Fruit fly (Drosophila melanogaster) whole organism, pupa: ENCODE data around the gene CG11714.

Experiments used
- CG10348 ChIP-seq: fragments of 200-800 bp; sonication (Bioruptor generic); IDR thresholded peaks from 2 replicates; pipeline ENCODE4 v1.3.6; 2022; ENCODE audit warnings: missing biosample characterization, missing genetic modification characterization
- CG12605 ChIP-seq: fragments of 200-800 bp; sonication (Bioruptor generic); IDR thresholded peaks from 2 replicates; pipeline ENCODE4 v1.3.6; 2022; ENCODE audit warnings: missing biosample characterization, missing genetic modification characterization
- CG13204 ChIP-seq: fragments of 200-800 bp; sonication (Bioruptor generic); optimal IDR thresholded peaks from 2 replicates; lab custom pipeline; 2018; ENCODE audit warnings: missing biosample characterization, mild to moderate bottlenecking, missing genetic modification characterization, moderate library complexity
- CG14655 ChIP-seq: fragments of 200-800 bp; sonication (Bioruptor generic); optimal IDR thresholded peaks from 3 replicates; lab custom pipeline; 2017; ENCODE audit warnings: mild to moderate bottlenecking, missing biosample characterization, missing genetic modification reagents, missing genetic modification characterization
- CG15710 ChIP-seq: fragments of 200-800 bp; sonication (Bioruptor generic); optimal IDR thresholded peaks from 2 replicates; lab custom pipeline; 2018; ENCODE audit warnings: missing biosample characterization, mild to moderate bottlenecking, missing genetic modification characterization, moderate library complexity
- CG17806 ChIP-seq: fragments of 200-800 bp; sonication (Bioruptor generic); optimal IDR thresholded peaks from 2 replicates; lab custom pipeline; 2018; ENCODE audit warnings: missing biosample characterization, mild to moderate bottlenecking, missing genetic modification characterization, moderate library complexity
- CG32121 ChIP-seq: fragments of 200-800 bp; sonication (Bioruptor generic); IDR thresholded peaks from 2 replicates; pipeline ENCODE4 v1.3.6; 2022; ENCODE audit warnings: missing biosample characterization, missing genetic modification characterization
- CG34367 ChIP-seq: fragments of 200-800 bp; sonication (Bioruptor generic); optimal IDR thresholded peaks from 2 replicates; lab custom pipeline; 2018; ENCODE audit warnings: missing biosample characterization, mild to moderate bottlenecking, missing genetic modification characterization
- CG4496 ChIP-seq: fragments of 200-800 bp; sonication (Bioruptor generic); IDR thresholded peaks from 3 replicates; pipeline ENCODE4 v1.3.6; 2022; ENCODE audit warnings: missing biosample characterization, missing genetic modification characterization
- CG8159 ChIP-seq: fragments of 200-800 bp; sonication (Bioruptor generic); optimal IDR thresholded peaks from 3 replicates; lab custom pipeline; 2018; ENCODE audit warnings: missing biosample characterization, mild to moderate bottlenecking, missing genetic modification characterization, moderate library complexity
- CG8301 ChIP-seq: fragments of 200-800 bp; sonication (Bioruptor generic); optimal IDR thresholded peaks from 2 replicates; lab custom pipeline; 2018; ENCODE audit warnings: missing biosample characterization, mild to moderate bottlenecking, missing genetic modification characterization
- CG9948 ChIP-seq: fragments of 200-800 bp; sonication (Bioruptor generic); optimal IDR thresholded peaks from 2 replicates; lab custom pipeline; 2018; ENCODE audit warnings: missing biosample characterization, mild to moderate bottlenecking, missing genetic modification characterization, moderate library complexity
- D1 ChIP-seq: fragments of 200-800 bp; sonication (Bioruptor generic); optimal IDR thresholded peaks from 2 replicates; lab custom pipeline; 2018; ENCODE audit warnings: missing biosample characterization, mild to moderate bottlenecking, missing genetic modification characterization, moderate library complexity
- EcR ChIP-seq: fragments of 200-800 bp; sonication (Bioruptor generic); optimal IDR thresholded peaks from 3 replicates; lab custom pipeline; 2019; ENCODE audit warnings: missing biosample characterization, missing genetic modification characterization, mild to moderate bottlenecking, moderate library complexity, missing genetic modification reagents
- Ets98B ChIP-seq: fragments of 200-800 bp; sonication (Bioruptor generic); IDR thresholded peaks from 2 replicates; pipeline ENCODE4 v1.3.6; 2022; ENCODE audit warnings: missing biosample characterization, missing genetic modification characterization
- Pif1A ChIP-seq: fragments of 200-800 bp; sonication (Bioruptor generic); optimal IDR thresholded peaks from 3 replicates; lab custom pipeline; 2016; ENCODE audit warnings: missing biosample characterization, missing genetic modification characterization
- Pif1B ChIP-seq: fragments of 200-800 bp; sonication (Bioruptor generic); optimal IDR thresholded peaks from 3 replicates; lab custom pipeline; 2016; ENCODE audit warnings: missing biosample characterization, missing genetic modification characterization
- Snoo ChIP-seq: fragments of 200-800 bp; sonication (Bioruptor generic); optimal IDR thresholded peaks from 3 replicates; lab custom pipeline; 2017; ENCODE audit warnings: missing biosample characterization, mild to moderate bottlenecking, missing genetic modification characterization, inconsistent platforms
- fd96Ca ChIP-seq: fragments of 200-800 bp; sonication (Bioruptor generic); IDR thresholded peaks from 3 replicates; pipeline ENCODE4 v1.3.6; 2022; ENCODE audit warnings: missing biosample characterization, missing genetic modification characterization
- gl ChIP-seq: fragments of 200-800 bp; sonication (Bioruptor generic); optimal IDR thresholded peaks from 2 replicates; lab custom pipeline; 2018; ENCODE audit warnings: missing biosample characterization, mild to moderate bottlenecking, missing genetic modification characterization
- rn ChIP-seq: fragments of 200-800 bp; sonication (Bioruptor generic); IDR thresholded peaks from 2 replicates; pipeline ENCODE4 v1.3.6; 2022; ENCODE audit warnings: missing biosample characterization, missing genetic modification characterization

CG11714 gene

dm6 chr3L:11551949-11552348 lies 29.4 kb upstream of the CG11714 start:
- TF ChIP-seq CG9948 (tag; lab: Kevin White, UChicago) (peak; percentile 54), EcR (no peak), fd96Ca (GFP tag; lab: Robert Waterston, UW) (peak; percentile 11; the same call in 1 of the 3 replicates), CG32121 (GFP tag; lab: Robert Waterston, UW) (peak; percentile 60), CG34367 (tag; lab: Kevin White, UChicago) (peak; percentile 19), gl (tag; lab: Kevin White, UChicago) (no peak), Pif1A (GFP tag; lab: Kevin White, UChicago) (peak; percentile 55), Snoo (peak; percentile 24), CG10348 (GFP tag; lab: Robert Waterston, UW) (no peak), Ets98B (GFP tag; lab: Robert Waterston, UW) (peak; percentile 52), CG12605 (no peak; the same call in 1 of the 2 replicates), Pif1B (peak; percentile 29), CG14655 (GFP tag; lab: Kevin White, UChicago) (peak; percentile 76), CG8159 (tag; lab: Kevin White, UChicago) (peak; percentile 75), CG17806 (peak; percentile 55), rn (GFP tag; lab: Robert Waterston, UW) (peak; percentile 52; the same call in 1 of the 2 replicates), CG4496 (peak; percentile 65; the same call in 1 of the 3 replicates), CG8301 (tag; lab: Kevin White, UChicago) (peak; percentile 58), D1 (tag; lab: Kevin White, UChicago) (no peak), CG13204 (GFP tag; lab: Kevin White, UChicago) (no peak), CG15710 (tag; lab: Kevin White, UChicago) (peak; percentile 66)

- no peak for TF ChIP-seq CG10348 (GFP tag; lab: Robert Waterston, UW)
- no peak for TF ChIP-seq gl (tag; lab: Kevin White, UChicago)
- no peak for TF ChIP-seq CG34367 (tag; lab: Kevin White, UChicago)
- 0 out of 3 replicates have a peak, but pooled peaks have one; percentile 10 for TF ChIP-seq CG4496
- peak; percentile 16 for TF ChIP-seq CG14655 (GFP tag; lab: Kevin White, UChicago)
- no peak for TF ChIP-seq Pif1A (GFP tag; lab: Kevin White, UChicago)
- no peak for TF ChIP-seq rn (GFP tag; lab: Robert Waterston, UW)
These were observed 28.0 kb upstream of the CG11714 start for dm6 chr3L:11550359-11551056.

DNA sequence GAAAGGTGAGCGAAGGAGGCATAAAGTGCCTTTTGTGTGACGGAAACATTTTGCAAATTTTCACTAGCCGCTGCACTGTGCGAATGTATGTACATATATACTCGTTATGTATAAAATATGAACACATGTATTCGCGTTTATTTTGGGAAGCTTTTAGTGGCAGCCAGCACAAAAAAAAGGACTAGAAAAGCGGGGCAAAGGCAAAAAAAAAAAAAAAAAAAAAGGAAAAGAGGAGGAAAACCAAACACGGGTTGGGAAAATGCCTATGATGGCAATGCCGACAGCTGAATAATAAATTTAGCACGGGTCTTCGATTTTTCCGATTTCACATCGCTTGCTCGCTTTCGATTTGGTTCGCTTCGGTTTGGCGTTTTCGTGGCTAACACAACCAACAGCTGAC lies 26.9 kb upstream of the CG11714 start:
- TF ChIP-seq CG14655 (GFP tag; lab: Kevin White, UChicago) (no peak), Pif1A (GFP tag; lab: Kevin White, UChicago) (no peak), CG4496 (no peak), fd96Ca (GFP tag; lab: Robert Waterston, UW) (0 out of 3 replicates have a peak, but pooled peaks have one; percentile 37), Ets98B (GFP tag; lab: Robert Waterston, UW) (peak; percentile 51), CG12605 (peak; percentile 58)

dm6 chr3L:11548009-11548408 lies 25.5 kb upstream of the CG11714 start:
- TF ChIP-seq D1 (tag; lab: Kevin White, UChicago), result no peak
- TF ChIP-seq EcR, result no peak
- TF ChIP-seq CG14655 (GFP tag; lab: Kevin White, UChicago), result no peak
- no peak for TF ChIP-seq CG4496
- TF ChIP-seq CG10348 (GFP tag; lab: Robert Waterston, UW), result no peak
- TF ChIP-seq Pif1B, result no peak
- TF ChIP-seq fd96Ca (GFP tag; lab: Robert Waterston, UW), result no peak
- TF ChIP-seq, all 21 proteins: peak for 0

DNA sequence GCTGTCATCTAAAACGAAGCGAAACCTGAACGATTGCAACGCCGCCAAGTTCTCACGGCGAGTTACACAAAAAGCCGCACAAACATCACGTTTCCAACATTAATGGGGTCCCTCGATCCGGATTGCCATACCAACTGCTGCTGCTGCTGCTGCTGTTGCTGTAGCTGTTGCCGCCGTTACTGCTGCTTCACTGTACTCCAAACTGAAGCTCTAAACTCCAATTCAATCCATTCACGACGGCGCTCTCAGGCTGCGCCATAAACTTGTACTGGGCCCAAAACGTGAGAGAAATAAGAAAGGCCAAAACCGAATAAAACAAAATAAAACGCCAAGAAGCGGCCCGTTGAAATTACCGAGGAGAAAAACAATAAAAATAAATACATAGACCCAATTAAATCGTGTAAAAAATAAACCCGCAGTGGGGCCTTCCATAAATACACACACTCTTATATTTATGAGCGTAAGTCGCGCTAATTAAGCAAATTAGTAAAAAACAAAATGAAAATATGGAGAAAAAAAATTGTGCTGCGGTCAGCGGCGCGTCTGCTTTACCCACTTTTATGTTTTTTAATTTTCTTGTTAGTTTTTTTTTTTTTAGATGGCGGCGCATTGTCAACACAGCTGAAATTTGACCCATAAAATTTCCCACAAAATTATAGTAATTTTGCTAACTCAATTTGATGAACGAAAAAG lies 24.9 kb upstream of the CG11714 start:
- TF ChIP-seq Ets98B (GFP tag; lab: Robert Waterston, UW) (peak; percentile 13; the same call in 1 of the 2 replicates), fd96Ca (GFP tag; lab: Robert Waterston, UW) (no peak)

- TF ChIP-seq CG8159 (tag; lab: Kevin White, UChicago) (peak; percentile 83), gl (tag; lab: Kevin White, UChicago) (no peak), CG15710 (tag; lab: Kevin White, UChicago) (no peak), CG4496 (0 out of 3 replicates have a peak, but pooled peaks have one; percentile 22), CG34367 (tag; lab: Kevin White, UChicago) (no peak), D1 (tag; lab: Kevin White, UChicago) (no peak), Pif1B (no peak), CG13204 (GFP tag; lab: Kevin White, UChicago) (no peak), Pif1A (GFP tag; lab: Kevin White, UChicago) (no peak), CG12605 (no peak), CG14655 (GFP tag; lab: Kevin White, UChicago) (no peak), CG17806 (no peak), CG8301 (tag; lab: Kevin White, UChicago) (no peak), CG32121 (GFP tag; lab: Robert Waterston, UW) (no peak), rn (GFP tag; lab: Robert Waterston, UW) (no peak), Snoo (no peak)
These were observed 21.3 kb upstream of the CG11714 start for dm6 chr3L:11543681-11544299.
